Worm (Caenorhabditis elegans) whole organism, L3 larva: ENCODE results near the gene srh-159.

Source experiments
- ama-1 ChIP-seq: fragments of 150-350 bp; optimal IDR thresholded peaks from 2 replicates; lab custom pipeline; 2018
- elt-3 ChIP-seq, 3 experiments: fragments of 150-350 bp in 1 of 3; sonication (generic microtip) in 2 of 3; optimal IDR thresholded peaks; 2 replicates in 2 of 3; 4 replicates in 1 of 3; lab custom pipeline; 2014 to 2017; ENCODE audit warnings: missing biosample characterization in 3 of 3, missing genetic modification characterization in 3 of 3
- fkh-10 ChIP-seq: sonication (generic microtip); optimal IDR thresholded peaks from 2 replicates; lab custom pipeline; 2017; ENCODE audit warnings: missing biosample characterization, missing genetic modification reagents, missing genetic modification characterization
- fos-1 ChIP-seq: fragments of 150-350 bp; optimal IDR thresholded peaks from 2 replicates; lab custom pipeline; 2014; ENCODE audit warnings: missing biosample characterization, missing genetic modification characterization
- hmg-11 ChIP-seq: sonication (generic microtip); optimal IDR thresholded peaks from 2 replicates; lab custom pipeline; 2016; ENCODE audit warnings: missing genetic modification characterization, missing compliant biosample characterization
- jun-1 ChIP-seq: fragments of 150-350 bp; optimal IDR thresholded peaks from 2 replicates; lab custom pipeline; 2014; ENCODE audit warnings: missing biosample characterization, missing genetic modification reagents, missing genetic modification characterization
- lin-39 ChIP-seq: fragments of 150-350 bp; optimal IDR thresholded peaks from 2 replicates; lab custom pipeline; 2018; ENCODE audit warnings: missing biosample characterization, missing genetic modification reagents, missing genetic modification characterization
- nhr-11 ChIP-seq: fragments of 150-350 bp; optimal IDR thresholded peaks from 2 replicates; lab custom pipeline; 2014; ENCODE audit warnings: missing biosample characterization, missing genetic modification characterization
- nhr-28 ChIP-seq: fragments of 150-350 bp; optimal IDR thresholded peaks from 2 replicates; lab custom pipeline; 2014; ENCODE audit warnings: missing biosample characterization, missing genetic modification characterization
- pha-4 ChIP-seq: fragments of 150-350 bp; optimal IDR thresholded peaks from 2 replicates; lab custom pipeline; 2014; ENCODE audit warnings: missing biosample characterization, missing genetic modification reagents, missing genetic modification characterization
- sea-2 ChIP-seq: fragments of 150-350 bp; sonication (generic microtip); optimal IDR thresholded peaks from 4 replicates; lab custom pipeline; 2014; ENCODE audit warnings: missing biosample characterization, missing genetic modification reagents, missing genetic modification characterization
- skn-1 ChIP-seq: fragments of 150-350 bp; optimal IDR thresholded peaks from 2 replicates; lab custom pipeline; 2014; ENCODE audit warnings: missing biosample characterization, missing genetic modification characterization
- unc-39 ChIP-seq: sonication (generic microtip); optimal IDR thresholded peaks from 4 replicates; lab custom pipeline; 2017; ENCODE audit warnings: missing biosample characterization, missing genetic modification characterization
- unc-62 ChIP-seq: fragments of 150-350 bp; sonication (generic microtip); optimal IDR thresholded peaks from 4 replicates; lab custom pipeline; 2014; ENCODE audit warnings: missing biosample characterization, missing genetic modification reagents, missing genetic modification characterization

ce11 chrV:17212743-17213142 lies 30.6 kb downstream of the srh-159 start, which contains the start of gene srh-113:
- TF ChIP-seq nhr-11 (tag; lab: Kevin White, UChicago), result no peak
- TF ChIP-seq ama-1 (lab: Kevin White, UChicago), result no peak
- no peak for TF ChIP-seq sea-2
- TF ChIP-seq pha-4, result no peak
- no peak for TF ChIP-seq fos-1 (tag; lab: Kevin White, UChicago)
- TF ChIP-seq hmg-11 (tag; lab: Kevin White, UChicago), result no peak
- TF ChIP-seq jun-1 (tag; lab: Kevin White, UChicago), result no peak
- TF ChIP-seq lin-39, result no peak
- TF ChIP-seq unc-62 (GFP tag; lab: Kevin White, UChicago), result no peak
- no peak for TF ChIP-seq fkh-10
- no peak for TF ChIP-seq unc-39 (tag; lab: Kevin White, UChicago)
- TF ChIP-seq skn-1 (tag; lab: Kevin White, UChicago), result no peak
- no peak for TF ChIP-seq nhr-28
- no peak for TF ChIP-seq elt-3 (tag; optimal IDR thresholded peaks at IDR 0.05; lab: Kevin White, UChicago)
